Worm (Caenorhabditis elegans) whole organism, early embryonic: ENCODE measurements around the gene tlk-1.

ENCODE experiments used
- B0310.2 ChIP-seq: sonication (generic microtip); optimal IDR thresholded peaks from 2 replicates; lab custom pipeline; 2016; ENCODE audit warnings: mild to moderate bottlenecking, missing genetic modification characterization, missing compliant biosample characterization
- ceh-36 ChIP-seq: sonication (generic microtip); optimal IDR thresholded peaks from 2 replicates; lab custom pipeline; 2016; ENCODE audit warnings: missing genetic modification characterization, inconsistent platforms, missing compliant biosample characterization
- ets-7 ChIP-seq: sonication (generic microtip); optimal IDR thresholded peaks from 2 replicates; lab custom pipeline; 2016; ENCODE audit warnings: missing genotype, missing genetic modification characterization, missing compliant biosample characterization
- flt-1 ChIP-seq: fragments of 200-800 bp; sonication (Bioruptor generic); IDR thresholded peaks from 2 replicates; pipeline ENCODE4 v1.3.6; 2022; ENCODE audit warnings: missing genetic modification characterization, missing compliant biosample characterization

- TF ChIP-seq flt-1 (GFP tag; lab: Robert Waterston, UW) (no peak), ceh-36 (no peak), B0310.2 (tag; lab: Kevin White, UChicago) (no peak), ets-7 (tag; lab: Kevin White, UChicago) (no peak)
These were observed 15.1 kb downstream of the tlk-1 start for ce11 chrIII:9714731-9715130.
